Worm (Caenorhabditis elegans) whole organism, L3 larva: Measurements from ENCODE around the gene pqn-75.

Experiments used
- R02D3.7 ChIP-seq: fragments of 150-350 bp; optimal IDR thresholded peaks from 2 replicates; lab custom pipeline; 2014; ENCODE audit warnings: missing biosample characterization, missing genetic modification characterization
- ZK546.5 ChIP-seq: sonication (generic microtip); optimal IDR thresholded peaks from 2 replicates; lab custom pipeline; 2017; ENCODE audit warnings: missing biosample characterization, missing genetic modification characterization
- aly-2 ChIP-seq: fragments of 150-350 bp; optimal IDR thresholded peaks from 2 replicates; lab custom pipeline; 2014; ENCODE audit warnings: missing biosample characterization, missing genetic modification characterization
- ama-1 ChIP-seq: fragments of 150-350 bp; optimal IDR thresholded peaks from 2 replicates; lab custom pipeline; 2018
- ceh-16 ChIP-seq: sonication (generic microtip); optimal IDR thresholded peaks from 2 replicates; lab custom pipeline; 2017; ENCODE audit warnings: missing biosample characterization, missing genetic modification characterization
- ceh-28 ChIP-seq: fragments of 150-350 bp; optimal IDR thresholded peaks from 2 replicates; lab custom pipeline; 2014; ENCODE audit warnings: missing biosample characterization, missing genetic modification reagents, missing genetic modification characterization
- ceh-82 ChIP-seq: fragments of 150-350 bp; optimal IDR thresholded peaks from 2 replicates; lab custom pipeline; 2014; ENCODE audit warnings: missing biosample characterization, missing genetic modification characterization
- ceh-9 ChIP-seq: sonication (generic microtip); optimal IDR thresholded peaks from 2 replicates; lab custom pipeline; 2018; ENCODE audit warnings: missing biosample characterization, missing genetic modification characterization
- daf-12 ChIP-seq: fragments of 150-350 bp; optimal IDR thresholded peaks from 2 replicates; lab custom pipeline; 2014; ENCODE audit warnings: missing biosample characterization, missing genetic modification reagents, missing genetic modification characterization
- egl-27 ChIP-seq: sonication (generic microtip); optimal IDR thresholded peaks from 4 replicates; lab custom pipeline; 2017; ENCODE audit warnings: missing biosample characterization, missing genetic modification reagents, missing genetic modification characterization
- egl-5 ChIP-seq: fragments of 150-350 bp; optimal IDR thresholded peaks from 2 replicates; lab custom pipeline; 2017; ENCODE audit warnings: missing biosample characterization, missing genetic modification reagents, missing genetic modification characterization, inconsistent platforms
- elt-1 ChIP-seq: fragments of 150-350 bp; optimal IDR thresholded peaks from 2 replicates; lab custom pipeline; 2014; ENCODE audit warnings: missing biosample characterization, missing genetic modification characterization
- elt-2 ChIP-seq: sonication (generic microtip); optimal IDR thresholded peaks from 2 replicates; lab custom pipeline; 2016; ENCODE audit warnings: missing genetic modification reagents, mild to moderate bottlenecking, missing genetic modification characterization, missing compliant biosample characterization
- elt-3 ChIP-seq, 3 experiments: fragments of 150-350 bp in 1 of 3; sonication (generic microtip) in 2 of 3; optimal IDR thresholded peaks; 2 replicates in 2 of 3; 4 replicates in 1 of 3; lab custom pipeline; 2014 to 2017; ENCODE audit warnings: missing biosample characterization in 3 of 3, missing genetic modification characterization in 3 of 3
- eor-1 ChIP-seq, 2 experiments: fragments of 150-350 bp; optimal IDR thresholded peaks; 2 replicates each; lab custom pipeline; 2014 to 2018; ENCODE audit warnings: missing biosample characterization in 2 of 2, missing genetic modification characterization in 2 of 2
- fkh-10 ChIP-seq: sonication (generic microtip); optimal IDR thresholded peaks from 2 replicates; lab custom pipeline; 2017; ENCODE audit warnings: missing biosample characterization, missing genetic modification reagents, missing genetic modification characterization
- fkh-2 ChIP-seq: fragments of 150-350 bp; optimal IDR thresholded peaks from 2 replicates; lab custom pipeline; 2014; ENCODE audit warnings: missing biosample characterization, missing genetic modification reagents, missing genetic modification characterization
- fos-1 ChIP-seq: fragments of 150-350 bp; optimal IDR thresholded peaks from 2 replicates; lab custom pipeline; 2014; ENCODE audit warnings: missing biosample characterization, missing genetic modification characterization
- hmg-11 ChIP-seq: sonication (generic microtip); optimal IDR thresholded peaks from 2 replicates; lab custom pipeline; 2016; ENCODE audit warnings: missing genetic modification characterization, missing compliant biosample characterization
- jun-1 ChIP-seq: fragments of 150-350 bp; optimal IDR thresholded peaks from 2 replicates; lab custom pipeline; 2014; ENCODE audit warnings: missing biosample characterization, missing genetic modification reagents, missing genetic modification characterization
- lin-15B ChIP-seq: fragments of 150-350 bp; optimal IDR thresholded peaks from 2 replicates; lab custom pipeline; 2014; ENCODE audit warnings: missing biosample characterization, missing genetic modification characterization
- lin-39 ChIP-seq: fragments of 150-350 bp; optimal IDR thresholded peaks from 2 replicates; lab custom pipeline; 2018; ENCODE audit warnings: missing biosample characterization, missing genetic modification reagents, missing genetic modification characterization
- lsy-12 ChIP-seq: sonication (generic microtip); optimal IDR thresholded peaks from 2 replicates; lab custom pipeline; 2016; ENCODE audit warnings: mild to moderate bottlenecking, missing genetic modification characterization, missing compliant biosample characterization
- mdl-1 ChIP-seq: fragments of 150-350 bp; optimal IDR thresholded peaks from 2 replicates; lab custom pipeline; 2014; ENCODE audit warnings: missing biosample characterization, missing genetic modification characterization
- mml-1 ChIP-seq: fragments of 150-350 bp; sonication (generic microtip); optimal IDR thresholded peaks from 3 replicates; lab custom pipeline; 2014; ENCODE audit warnings: missing biosample characterization, missing genetic modification characterization
- nfya-1 ChIP-seq: sonication (generic microtip); optimal IDR thresholded peaks from 2 replicates; lab custom pipeline; 2017; ENCODE audit warnings: missing genetic modification characterization, mild to moderate bottlenecking, missing compliant biosample characterization, antibody characterized with exemption, moderate library complexity; ENCODE audit not compliant: insufficient read depth
- nhr-11 ChIP-seq: fragments of 150-350 bp; optimal IDR thresholded peaks from 2 replicates; lab custom pipeline; 2014; ENCODE audit warnings: missing biosample characterization, missing genetic modification characterization
- nhr-12 ChIP-seq: fragments of 150-350 bp; optimal IDR thresholded peaks from 2 replicates; lab custom pipeline; 2014; ENCODE audit warnings: missing biosample characterization, missing genetic modification characterization
- nhr-23 ChIP-seq: fragments of 150-350 bp; optimal IDR thresholded peaks from 2 replicates; lab custom pipeline; 2014; ENCODE audit warnings: missing biosample characterization, missing genetic modification reagents, missing genetic modification characterization
- nhr-237 ChIP-seq: fragments of 150-350 bp; optimal IDR thresholded peaks from 2 replicates; lab custom pipeline; 2014; ENCODE audit warnings: missing biosample characterization, missing genetic modification characterization
- nhr-25 ChIP-seq: sonication (generic microtip); optimal IDR thresholded peaks from 2 replicates; lab custom pipeline; 2017; ENCODE audit warnings: missing biosample characterization, missing genetic modification characterization
- nhr-28 ChIP-seq: fragments of 150-350 bp; optimal IDR thresholded peaks from 2 replicates; lab custom pipeline; 2014; ENCODE audit warnings: missing biosample characterization, missing genetic modification characterization
- nhr-43 ChIP-seq: sonication (generic microtip); optimal IDR thresholded peaks from 2 replicates; lab custom pipeline; 2016; ENCODE audit warnings: mild to moderate bottlenecking, missing genetic modification characterization, missing compliant biosample characterization; ENCODE audit not compliant: poor library complexity, severe bottlenecking
- nhr-67 ChIP-seq: fragments of 150-350 bp; optimal IDR thresholded peaks from 2 replicates; lab custom pipeline; 2014; ENCODE audit warnings: missing biosample characterization, missing genetic modification characterization
- nhr-76 ChIP-seq: fragments of 150-350 bp; sonication (generic microtip); optimal IDR thresholded peaks from 5 replicates; lab custom pipeline; 2014; ENCODE audit warnings: missing biosample characterization, missing genetic modification characterization
- nhr-77 ChIP-seq: fragments of 150-350 bp; optimal IDR thresholded peaks from 2 replicates; lab custom pipeline; 2014; ENCODE audit warnings: missing biosample characterization, missing genetic modification characterization
- pha-4 ChIP-seq: fragments of 150-350 bp; optimal IDR thresholded peaks from 2 replicates; lab custom pipeline; 2014; ENCODE audit warnings: missing biosample characterization, missing genetic modification reagents, missing genetic modification characterization
- pqm-1 ChIP-seq: fragments of 150-350 bp; optimal IDR thresholded peaks from 2 replicates; lab custom pipeline; 2017; ENCODE audit warnings: missing biosample characterization, missing genetic modification characterization, inconsistent platforms
- sea-2 ChIP-seq: fragments of 150-350 bp; sonication (generic microtip); optimal IDR thresholded peaks from 4 replicates; lab custom pipeline; 2014; ENCODE audit warnings: missing biosample characterization, missing genetic modification reagents, missing genetic modification characterization
- skn-1 ChIP-seq: fragments of 150-350 bp; optimal IDR thresholded peaks from 2 replicates; lab custom pipeline; 2014; ENCODE audit warnings: missing biosample characterization, missing genetic modification characterization
- snpc-4 ChIP-seq: fragments of 150-350 bp; optimal IDR thresholded peaks from 2 replicates; lab custom pipeline; 2014; ENCODE audit warnings: missing biosample characterization, missing genetic modification characterization
- tbx-2 ChIP-seq: sonication (generic microtip); optimal IDR thresholded peaks from 2 replicates; lab custom pipeline; 2016; ENCODE audit warnings: mild to moderate bottlenecking, missing genetic modification characterization, missing compliant biosample characterization
- unc-39 ChIP-seq: sonication (generic microtip); optimal IDR thresholded peaks from 4 replicates; lab custom pipeline; 2017; ENCODE audit warnings: missing biosample characterization, missing genetic modification characterization
- unc-62 ChIP-seq: fragments of 150-350 bp; sonication (generic microtip); optimal IDR thresholded peaks from 4 replicates; lab custom pipeline; 2014; ENCODE audit warnings: missing biosample characterization, missing genetic modification reagents, missing genetic modification characterization
- zag-1 ChIP-seq: fragments of 150-350 bp; optimal IDR thresholded peaks from 2 replicates; lab custom pipeline; 2014; ENCODE audit warnings: missing biosample characterization, missing genetic modification characterization
- ztf-11 ChIP-seq: fragments of 150-350 bp; optimal IDR thresholded peaks from 2 replicates; lab custom pipeline; 2014; ENCODE audit warnings: missing biosample characterization, missing genetic modification characterization
- ztf-4 ChIP-seq: fragments of 150-350 bp; optimal IDR thresholded peaks from 2 replicates; lab custom pipeline; 2014; ENCODE audit warnings: missing biosample characterization, missing genetic modification characterization

Gene pqn-75

ce11 chrIV:4072027-4072426 lies at the start of gene pqn-75:
pqn-75 (plus strand) TSS chrIV:4072327.
- no peak for TF ChIP-seq lsy-12
- no peak for TF ChIP-seq nhr-12
- TF ChIP-seq nhr-76: no peak
- no peak for TF ChIP-seq daf-12 (tag; lab: Kevin White, UChicago)
- TF ChIP-seq pha-4 (tag; lab: Kevin White, UChicago): no peak
- TF ChIP-seq lin-15B (tag; lab: Kevin White, UChicago): no peak
- no peak for TF ChIP-seq aly-2
- TF ChIP-seq nhr-25 (tag; lab: Kevin White, UChicago): no peak
- TF ChIP-seq elt-3 (tag; optimal IDR thresholded peaks at IDR 0.05; lab: Kevin White, UChicago): no peak
- TF ChIP-seq ceh-28 (tag; lab: Kevin White, UChicago): no peak
- TF ChIP-seq mml-1: no peak
- TF ChIP-seq nhr-28 (tag; lab: Kevin White, UChicago): no peak
- no peak for TF ChIP-seq ZK546.5
- TF ChIP-seq tbx-2: no peak
- no peak for TF ChIP-seq sea-2 (GFP tag; lab: Kevin White, UChicago)

ce11 chrIV:4024159-4025004 lies 47.7 kb upstream of the pqn-75 start:
- TF ChIP-seq ztf-11 (tag; lab: Kevin White, UChicago) (no peak), elt-1 (peak; percentile 27), nhr-28 (tag; lab: Kevin White, UChicago) (no peak), unc-39 (tag; lab: Kevin White, UChicago) (no peak), nhr-11 (tag; lab: Kevin White, UChicago) (peak; percentile 17), hmg-11 (tag; lab: Kevin White, UChicago) (peak; percentile 47), pha-4 (tag; lab: Kevin White, UChicago) (peak; percentile 99), unc-62 (GFP tag; lab: Kevin White, UChicago) (no peak), mml-1 (no peak), zag-1 (tag; lab: Kevin White, UChicago) (no peak), nhr-76 (no peak), fkh-2 (tag; lab: Kevin White, UChicago) (no peak), elt-2 (peak; percentile 88), aly-2 (no peak), egl-5 (tag; lab: Kevin White, UChicago) (peak; percentile 35), mdl-1 (tag; lab: Kevin White, UChicago) (peak; percentile 32), nhr-77 (tag; lab: Kevin White, UChicago) (no peak), skn-1 (tag; lab: Kevin White, UChicago) (peak; percentile 24), nhr-237 (tag; lab: Kevin White, UChicago) (no peak), nhr-25 (tag; lab: Kevin White, UChicago) (peak; percentile 63), ztf-4 (tag; lab: Kevin White, UChicago) (no peak), fkh-10 (GFP tag; lab: Kevin White, UChicago) (no peak), pqm-1 (tag; lab: Kevin White, UChicago) (peak; percentile 27), jun-1 (tag; lab: Kevin White, UChicago) (peak; percentile 89), ceh-16 (no peak), ama-1 (peak; percentile 43), ZK546.5 (no peak), R02D3.7 (tag; lab: Kevin White, UChicago) (no peak), ceh-28 (tag; lab: Kevin White, UChicago) (peak; percentile 41), ceh-9 (tag; lab: Kevin White, UChicago) (no peak), fos-1 (tag; lab: Kevin White, UChicago) (no peak), egl-27 (tag; lab: Kevin White, UChicago) (no peak), lsy-12 (peak; percentile 63), lin-39 (tag; lab: Kevin White, UChicago) (peak; percentile 89), eor-1 (tag; optimal IDR thresholded peaks at IDR 0.05; lab: Kevin White, UChicago) (no peak), tbx-2 (no peak), nhr-67 (tag; lab: Kevin White, UChicago) (no peak), nhr-12 (no peak), nhr-23 (peak; percentile 47), nfya-1 (peak; percentile 82), nhr-43 (tag; lab: Kevin White, UChicago) (peak; percentile 17), snpc-4 (no peak), sea-2 (GFP tag; lab: Kevin White, UChicago) (no peak), elt-3 (tag; optimal IDR thresholded peaks at IDR 0.05; lab: Kevin White, UChicago) (peak in 1 of 3 experiments; percentile 56), lin-15B (tag; lab: Kevin White, UChicago) (no peak), ceh-82 (no peak), daf-12 (tag; lab: Kevin White, UChicago) (no peak)
- TF ChIP-seq, all 47 proteins: peak for 19
